Fruit fly (Drosophila melanogaster): ENCODE data around the gene CG17294.
A peak's percentile ranks its signal among the peaks of the same experiment; 100 is the strongest.

CG17294 gene

DNA sequence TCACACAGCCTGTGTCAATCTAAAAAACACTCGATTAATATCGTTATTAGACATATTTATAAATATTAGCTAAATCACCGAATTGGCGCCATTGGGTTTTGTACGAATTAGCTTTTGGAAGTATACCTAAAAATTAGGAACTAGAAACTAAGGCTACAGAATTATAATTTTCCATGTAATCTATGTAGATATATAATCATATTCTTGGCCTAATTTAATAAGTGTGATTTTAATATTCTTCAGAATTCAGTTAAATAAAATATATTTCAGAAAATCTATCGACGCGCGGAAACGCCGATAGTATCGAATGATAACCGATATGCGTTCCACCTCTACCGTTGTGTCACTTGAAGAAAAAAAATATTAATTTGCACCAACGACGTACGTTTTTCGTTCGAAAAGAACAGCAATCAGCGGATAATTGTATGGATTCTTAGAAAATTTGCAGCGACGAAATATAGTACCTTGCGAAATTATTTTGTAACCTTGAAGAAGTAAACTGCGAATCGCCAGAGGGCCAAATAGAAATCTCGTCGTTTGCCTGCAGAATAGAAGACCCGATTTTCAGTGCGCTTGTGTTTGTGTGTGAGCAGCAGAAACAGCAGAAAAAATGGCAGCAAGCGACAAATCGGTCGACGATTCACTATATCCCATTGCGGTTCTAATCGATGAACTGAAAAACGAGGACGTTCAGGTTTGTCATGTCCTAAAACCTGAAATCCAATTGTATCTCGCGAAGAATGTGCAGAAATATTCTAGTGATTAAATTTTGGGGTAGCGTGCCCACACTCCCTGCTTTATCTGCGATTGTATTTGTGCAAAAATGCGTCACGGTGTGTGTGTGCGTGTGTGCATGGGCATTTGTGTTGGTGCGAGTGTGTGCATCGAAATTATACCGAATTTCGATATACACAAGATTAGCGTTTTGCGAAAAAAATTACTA is 10.9 kb upstream of the CG17294 start, which contains the start of gene Pp2A-29B:
Pp2A-29B (plus strand) TSS at position 338 of the 943 bp plus-strand sequence.
- TF ChIP-seq Mnt (GFP tag; optimal IDR thresholded peaks at IDR 0.05) (peak; percentile 45), ovo (GFP tag; optimal IDR thresholded peaks at IDR 0.05) (peak; percentile 58), CG12768 (GFP tag; optimal IDR thresholded peaks at IDR 0.05) (no peak), CG11617 (GFP tag; optimal IDR thresholded peaks at IDR 0.05) (peak; percentile 37), cnc (optimal IDR thresholded peaks at IDR 0.05) (no peak), kay (GFP tag; ENCODE audit: borderline replicate concordance) (peak; percentile 66), CG5204 (GFP tag; optimal IDR thresholded peaks at IDR 0.05) (no peak), bab1 (GFP tag; optimal IDR thresholded peaks at IDR 0.05) (no peak), Crg-1 (GFP tag; optimal IDR thresholded peaks at IDR 0.05) (peak; percentile 72), Hr96 (GFP tag; optimal IDR thresholded peaks at IDR 0.05) (peak; percentile 45), pad (GFP tag; optimal IDR thresholded peaks at IDR 0.05) (peak; percentile 27), CG14711 (tag; optimal IDR thresholded peaks at IDR 0.05) (peak; percentile 10), toe (GFP tag; optimal IDR thresholded peaks at IDR 0.05) (peak; percentile 86), CG7101 (tag; optimal IDR thresholded peaks at IDR 0.05) (peak; percentile 45), CG1620 (GFP tag; optimal IDR thresholded peaks at IDR 0.05) (peak; percentile 60), CG33017 (tag; optimal IDR thresholded peaks at IDR 0.05) (peak; percentile 25), CG7045 (GFP tag; optimal IDR thresholded peaks at IDR 0.05) (no peak), tj (GFP tag; optimal IDR thresholded peaks at IDR 0.05) (peak; percentile 34), Clk (GFP tag; optimal IDR thresholded peaks at IDR 0.05) (no peak), cic (GFP tag; optimal IDR thresholded peaks at IDR 0.05) (peak; percentile 70)

DNA sequence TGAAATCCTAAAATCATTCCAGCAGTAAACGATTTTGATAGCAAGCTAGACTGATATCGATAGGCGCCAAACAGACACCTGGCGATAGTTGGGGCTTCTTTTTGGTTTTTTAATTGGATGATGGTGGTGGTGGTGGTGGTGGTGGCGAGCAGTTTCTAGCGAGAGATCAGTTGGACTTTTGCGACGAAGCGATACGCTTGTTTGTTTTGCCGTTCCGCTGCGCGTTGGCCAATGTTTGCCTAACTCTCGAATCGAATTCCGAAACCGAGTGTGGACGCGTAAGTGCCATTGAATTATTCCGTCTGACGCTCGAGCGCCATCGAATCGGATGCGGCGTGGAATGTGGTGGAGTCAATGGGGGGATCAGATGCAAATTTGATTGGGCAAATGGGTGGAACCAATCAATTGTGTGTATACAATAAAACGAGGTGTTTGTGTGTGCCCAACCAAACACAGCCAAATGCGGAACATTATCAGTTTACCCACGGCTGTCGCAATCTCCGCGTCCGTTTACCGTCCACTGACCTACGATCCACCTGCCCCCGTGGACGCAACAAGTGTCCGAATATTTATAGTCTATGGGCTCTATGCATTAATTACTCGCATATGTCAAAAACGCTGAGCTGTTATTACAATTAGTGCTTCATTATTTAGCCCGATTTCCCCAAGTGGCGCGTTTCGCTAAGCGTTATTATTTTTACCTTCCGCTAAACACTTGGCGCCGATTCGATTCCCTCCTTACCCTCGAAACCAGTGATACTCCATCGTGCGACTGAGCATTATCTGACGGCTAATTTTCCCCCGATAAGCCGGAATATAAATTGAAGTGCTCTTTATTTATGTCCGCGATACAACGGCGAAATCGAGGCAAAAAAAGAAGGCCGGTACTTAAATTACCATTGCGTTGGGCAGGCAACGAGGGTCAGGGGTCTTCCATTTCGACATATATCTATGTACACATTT is 6.2 kb upstream of the CG17294 start, which contains the start of gene CG17292:
CG17292 (plus strand) TSS at position 91 of the 963 bp plus-strand sequence.
- TF ChIP-seq ovo (GFP tag; optimal IDR thresholded peaks at IDR 0.05) (peak; percentile 58), CG11617 (GFP tag; optimal IDR thresholded peaks at IDR 0.05) (peak; percentile 70), Clk (GFP tag; optimal IDR thresholded peaks at IDR 0.05) (peak; percentile 42), pad (GFP tag; optimal IDR thresholded peaks at IDR 0.05) (peak; percentile 52), CG5204 (GFP tag; optimal IDR thresholded peaks at IDR 0.05) (no peak), CG33017 (tag; optimal IDR thresholded peaks at IDR 0.05) (peak; percentile 62), cic (GFP tag; optimal IDR thresholded peaks at IDR 0.05) (peak; percentile 90), CG14711 (tag; optimal IDR thresholded peaks at IDR 0.05) (peak; percentile 17), Crg-1 (GFP tag; optimal IDR thresholded peaks at IDR 0.05) (peak; percentile 37), CG12768 (GFP tag; optimal IDR thresholded peaks at IDR 0.05) (peak; percentile 79), toe (GFP tag; optimal IDR thresholded peaks at IDR 0.05) (peak; percentile 62), Mnt (GFP tag; optimal IDR thresholded peaks at IDR 0.05) (peak; percentile 81), cnc (optimal IDR thresholded peaks at IDR 0.05) (no peak), CG1620 (GFP tag; optimal IDR thresholded peaks at IDR 0.05) (peak; percentile 49), kay (GFP tag; ENCODE audit: borderline replicate concordance) (no peak), CG7101 (tag; optimal IDR thresholded peaks at IDR 0.05) (peak; percentile 65), CG7045 (GFP tag; optimal IDR thresholded peaks at IDR 0.05) (no peak), bab1 (GFP tag; optimal IDR thresholded peaks at IDR 0.05) (peak; percentile 88), Hr96 (GFP tag; optimal IDR thresholded peaks at IDR 0.05) (no peak), tj (GFP tag; optimal IDR thresholded peaks at IDR 0.05) (peak; percentile 72)

DNA sequence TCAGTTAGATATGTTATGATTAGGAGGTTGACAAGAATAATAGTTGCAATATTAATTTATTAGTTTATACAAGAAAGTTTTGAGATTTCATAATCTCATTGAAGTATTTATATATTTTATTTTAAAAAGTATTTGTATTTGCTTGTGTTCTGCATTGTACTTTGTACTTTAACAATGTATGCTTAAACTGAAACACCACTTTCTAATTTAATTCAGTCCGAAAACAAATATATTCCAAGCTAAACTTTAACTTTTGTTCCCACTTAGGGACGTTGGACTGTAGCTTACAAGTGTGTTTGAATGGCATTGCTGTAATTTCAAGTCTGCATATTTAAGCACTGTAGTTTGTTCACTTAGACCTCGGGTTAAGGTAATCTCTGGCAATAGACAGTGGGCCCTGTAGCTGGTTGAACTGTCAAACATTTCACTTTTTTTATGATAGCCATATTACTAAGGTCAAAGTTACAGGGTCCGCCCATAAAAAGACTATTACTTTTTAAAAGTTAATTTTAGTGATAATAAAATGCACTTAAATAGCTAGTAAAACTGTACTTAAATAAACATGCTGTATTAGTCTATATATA is 5.4 kb upstream of the CG17294 start:
- TF ChIP-seq CG33017 (tag; optimal IDR thresholded peaks at IDR 0.05) = no peak
- TF ChIP-seq CG1620 (GFP tag; optimal IDR thresholded peaks at IDR 0.05) = no peak
- TF ChIP-seq kay (GFP tag; ENCODE audit: borderline replicate concordance) = no peak
- TF ChIP-seq Clk (GFP tag; optimal IDR thresholded peaks at IDR 0.05) = no peak
- no peak for TF ChIP-seq cic (GFP tag; optimal IDR thresholded peaks at IDR 0.05)
- TF ChIP-seq ovo (GFP tag; optimal IDR thresholded peaks at IDR 0.05) = no peak
- peak; percentile 64 for TF ChIP-seq CG12768 (GFP tag; optimal IDR thresholded peaks at IDR 0.05)
- TF ChIP-seq CG7045 (GFP tag; optimal IDR thresholded peaks at IDR 0.05) = no peak
- TF ChIP-seq cnc (optimal IDR thresholded peaks at IDR 0.05) = no peak
- TF ChIP-seq CG11617 (GFP tag; optimal IDR thresholded peaks at IDR 0.05) = no peak
- TF ChIP-seq CG5204 (GFP tag; optimal IDR thresholded peaks at IDR 0.05) = no peak
- TF ChIP-seq tj (GFP tag; optimal IDR thresholded peaks at IDR 0.05) = no peak
- no peak for TF ChIP-seq Mnt (GFP tag; optimal IDR thresholded peaks at IDR 0.05)
- peak; percentile 17 for TF ChIP-seq CG7101 (tag; optimal IDR thresholded peaks at IDR 0.05)
- no peak for TF ChIP-seq Crg-1 (GFP tag; optimal IDR thresholded peaks at IDR 0.05)
- no peak for TF ChIP-seq Hr96 (GFP tag; optimal IDR thresholded peaks at IDR 0.05)
- peak; percentile 29 for TF ChIP-seq CG14711 (tag; optimal IDR thresholded peaks at IDR 0.05)
- no peak for TF ChIP-seq pad (GFP tag; optimal IDR thresholded peaks at IDR 0.05)
- TF ChIP-seq bab1 (GFP tag; optimal IDR thresholded peaks at IDR 0.05) = peak; percentile 9
- TF ChIP-seq toe (GFP tag; optimal IDR thresholded peaks at IDR 0.05) = peak; percentile 22

DNA sequence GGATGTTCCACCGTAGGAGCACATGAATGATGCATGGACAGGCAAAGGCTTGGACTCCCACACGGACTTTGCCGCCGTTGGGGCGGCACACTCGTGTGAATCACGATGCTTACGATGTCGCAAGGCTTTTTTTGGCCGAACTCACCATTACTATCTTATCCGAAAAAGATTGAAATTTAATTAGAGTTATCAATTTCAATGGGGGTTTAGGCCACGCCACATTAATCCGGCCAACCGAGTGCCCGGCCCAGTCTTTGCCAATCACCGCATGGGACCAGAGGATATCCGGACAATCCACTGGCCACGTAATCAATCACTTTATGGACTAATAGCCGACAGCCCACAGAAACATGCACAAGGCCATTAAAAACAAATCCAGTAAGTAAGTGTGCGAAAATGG is 4.6 kb upstream of the CG17294 start:
- no peak for TF ChIP-seq pad (GFP tag; optimal IDR thresholded peaks at IDR 0.05)
- TF ChIP-seq CG7045 (GFP tag; optimal IDR thresholded peaks at IDR 0.05) = no peak
- TF ChIP-seq cic (GFP tag; optimal IDR thresholded peaks at IDR 0.05) = no peak
- TF ChIP-seq Mnt (GFP tag; optimal IDR thresholded peaks at IDR 0.05) = no peak
- no peak for TF ChIP-seq bab1 (GFP tag; optimal IDR thresholded peaks at IDR 0.05)
- no peak for TF ChIP-seq kay (GFP tag; ENCODE audit: borderline replicate concordance)
- TF ChIP-seq ovo (GFP tag; optimal IDR thresholded peaks at IDR 0.05) = no peak
